Fruit fly (Drosophila melanogaster): Measurements from ENCODE around the gene Grip.

- TF ChIP-seq CG12768 (GFP tag; optimal IDR thresholded peaks at IDR 0.05) = no peak
- no peak for TF ChIP-seq CG14711 (tag; optimal IDR thresholded peaks at IDR 0.05)
- no peak for TF ChIP-seq CG33017 (tag; optimal IDR thresholded peaks at IDR 0.05)
- no peak for TF ChIP-seq cnc (optimal IDR thresholded peaks at IDR 0.05)
- TF ChIP-seq toe (GFP tag; optimal IDR thresholded peaks at IDR 0.05) = no peak
These were observed 66.7 kb downstream of the Grip start for dm6 chrX:6032826-6033225.
